Worm (Caenorhabditis elegans) whole organism, L3 larva: ENCODE results near the gene R01H10.4.

Source experiments
- R02D3.7 ChIP-seq: fragments of 150-350 bp; optimal IDR thresholded peaks from 2 replicates; lab custom pipeline; 2014; ENCODE audit warnings: missing biosample characterization, missing genetic modification characterization
- ZK546.5 ChIP-seq: sonication (generic microtip); optimal IDR thresholded peaks from 2 replicates; lab custom pipeline; 2017; ENCODE audit warnings: missing biosample characterization, missing genetic modification characterization
- ama-1 ChIP-seq: fragments of 150-350 bp; optimal IDR thresholded peaks from 2 replicates; lab custom pipeline; 2018
- ceh-82 ChIP-seq: fragments of 150-350 bp; optimal IDR thresholded peaks from 2 replicates; lab custom pipeline; 2014; ENCODE audit warnings: missing biosample characterization, missing genetic modification characterization
- ceh-9 ChIP-seq: sonication (generic microtip); optimal IDR thresholded peaks from 2 replicates; lab custom pipeline; 2018; ENCODE audit warnings: missing biosample characterization, missing genetic modification characterization
- egl-5 ChIP-seq: fragments of 150-350 bp; optimal IDR thresholded peaks from 2 replicates; lab custom pipeline; 2017; ENCODE audit warnings: missing biosample characterization, missing genetic modification reagents, missing genetic modification characterization, inconsistent platforms
- elt-1 ChIP-seq: fragments of 150-350 bp; optimal IDR thresholded peaks from 2 replicates; lab custom pipeline; 2014; ENCODE audit warnings: missing biosample characterization, missing genetic modification characterization
- elt-2 ChIP-seq: sonication (generic microtip); optimal IDR thresholded peaks from 2 replicates; lab custom pipeline; 2016; ENCODE audit warnings: missing genetic modification reagents, mild to moderate bottlenecking, missing genetic modification characterization, missing compliant biosample characterization
- elt-3 ChIP-seq, 3 experiments: fragments of 150-350 bp in 1 of 3; sonication (generic microtip) in 2 of 3; optimal IDR thresholded peaks; 2 replicates in 2 of 3; 4 replicates in 1 of 3; lab custom pipeline; 2014 to 2017; ENCODE audit warnings: missing biosample characterization in 3 of 3, missing genetic modification characterization in 3 of 3
- eor-1 ChIP-seq, 2 experiments: fragments of 150-350 bp; optimal IDR thresholded peaks; 2 replicates each; lab custom pipeline; 2014 to 2018; ENCODE audit warnings: missing biosample characterization in 2 of 2, missing genetic modification characterization in 2 of 2
- fkh-2 ChIP-seq: fragments of 150-350 bp; optimal IDR thresholded peaks from 2 replicates; lab custom pipeline; 2014; ENCODE audit warnings: missing biosample characterization, missing genetic modification reagents, missing genetic modification characterization
- fos-1 ChIP-seq: fragments of 150-350 bp; optimal IDR thresholded peaks from 2 replicates; lab custom pipeline; 2014; ENCODE audit warnings: missing biosample characterization, missing genetic modification characterization
- jun-1 ChIP-seq: fragments of 150-350 bp; optimal IDR thresholded peaks from 2 replicates; lab custom pipeline; 2014; ENCODE audit warnings: missing biosample characterization, missing genetic modification reagents, missing genetic modification characterization
- lin-15B ChIP-seq: fragments of 150-350 bp; optimal IDR thresholded peaks from 2 replicates; lab custom pipeline; 2014; ENCODE audit warnings: missing biosample characterization, missing genetic modification characterization
- lin-39 ChIP-seq: fragments of 150-350 bp; optimal IDR thresholded peaks from 2 replicates; lab custom pipeline; 2018; ENCODE audit warnings: missing biosample characterization, missing genetic modification reagents, missing genetic modification characterization
- lsy-12 ChIP-seq: sonication (generic microtip); optimal IDR thresholded peaks from 2 replicates; lab custom pipeline; 2016; ENCODE audit warnings: mild to moderate bottlenecking, missing genetic modification characterization, missing compliant biosample characterization
- mml-1 ChIP-seq: fragments of 150-350 bp; sonication (generic microtip); optimal IDR thresholded peaks from 3 replicates; lab custom pipeline; 2014; ENCODE audit warnings: missing biosample characterization, missing genetic modification characterization
- nfya-1 ChIP-seq: sonication (generic microtip); optimal IDR thresholded peaks from 2 replicates; lab custom pipeline; 2017; ENCODE audit warnings: missing genetic modification characterization, mild to moderate bottlenecking, missing compliant biosample characterization, antibody characterized with exemption, moderate library complexity; ENCODE audit not compliant: insufficient read depth
- nhr-11 ChIP-seq: fragments of 150-350 bp; optimal IDR thresholded peaks from 2 replicates; lab custom pipeline; 2014; ENCODE audit warnings: missing biosample characterization, missing genetic modification characterization
- nhr-237 ChIP-seq: fragments of 150-350 bp; optimal IDR thresholded peaks from 2 replicates; lab custom pipeline; 2014; ENCODE audit warnings: missing biosample characterization, missing genetic modification characterization
- nhr-25 ChIP-seq: sonication (generic microtip); optimal IDR thresholded peaks from 2 replicates; lab custom pipeline; 2017; ENCODE audit warnings: missing biosample characterization, missing genetic modification characterization
- nhr-28 ChIP-seq: fragments of 150-350 bp; optimal IDR thresholded peaks from 2 replicates; lab custom pipeline; 2014; ENCODE audit warnings: missing biosample characterization, missing genetic modification characterization
- nhr-67 ChIP-seq: fragments of 150-350 bp; optimal IDR thresholded peaks from 2 replicates; lab custom pipeline; 2014; ENCODE audit warnings: missing biosample characterization, missing genetic modification characterization
- pha-4 ChIP-seq: fragments of 150-350 bp; optimal IDR thresholded peaks from 2 replicates; lab custom pipeline; 2014; ENCODE audit warnings: missing biosample characterization, missing genetic modification reagents, missing genetic modification characterization
- pqm-1 ChIP-seq: fragments of 150-350 bp; optimal IDR thresholded peaks from 2 replicates; lab custom pipeline; 2017; ENCODE audit warnings: missing biosample characterization, missing genetic modification characterization, inconsistent platforms
- skn-1 ChIP-seq: fragments of 150-350 bp; optimal IDR thresholded peaks from 2 replicates; lab custom pipeline; 2014; ENCODE audit warnings: missing biosample characterization, missing genetic modification characterization
- snpc-4 ChIP-seq: fragments of 150-350 bp; optimal IDR thresholded peaks from 2 replicates; lab custom pipeline; 2014; ENCODE audit warnings: missing biosample characterization, missing genetic modification characterization
- tbx-2 ChIP-seq: sonication (generic microtip); optimal IDR thresholded peaks from 2 replicates; lab custom pipeline; 2016; ENCODE audit warnings: mild to moderate bottlenecking, missing genetic modification characterization, missing compliant biosample characterization
- unc-39 ChIP-seq: sonication (generic microtip); optimal IDR thresholded peaks from 4 replicates; lab custom pipeline; 2017; ENCODE audit warnings: missing biosample characterization, missing genetic modification characterization
- unc-62 ChIP-seq: fragments of 150-350 bp; sonication (generic microtip); optimal IDR thresholded peaks from 4 replicates; lab custom pipeline; 2014; ENCODE audit warnings: missing biosample characterization, missing genetic modification reagents, missing genetic modification characterization
- zag-1 ChIP-seq: fragments of 150-350 bp; optimal IDR thresholded peaks from 2 replicates; lab custom pipeline; 2014; ENCODE audit warnings: missing biosample characterization, missing genetic modification characterization
- ztf-11 ChIP-seq: fragments of 150-350 bp; optimal IDR thresholded peaks from 2 replicates; lab custom pipeline; 2014; ENCODE audit warnings: missing biosample characterization, missing genetic modification characterization

The R01H10.4 gene

ce11 chrIII:10296904-10297303 lies 42.3 kb downstream of the R01H10.4 start:
- no peak for TF ChIP-seq ZK546.5 (tag; lab: Kevin White, UChicago)
- no peak for TF ChIP-seq fos-1
- no peak for TF ChIP-seq nhr-67 (tag; lab: Kevin White, UChicago)
- TF ChIP-seq R02D3.7 (tag; lab: Kevin White, UChicago), result no peak
- TF ChIP-seq lsy-12, result no peak
- no peak for TF ChIP-seq pha-4 (tag; lab: Kevin White, UChicago)
- no peak for TF ChIP-seq elt-2 (tag; lab: Kevin White, UChicago)
- TF ChIP-seq skn-1 (tag; lab: Kevin White, UChicago), result no peak
- TF ChIP-seq lin-39, result no peak
- no peak for TF ChIP-seq zag-1 (tag; lab: Kevin White, UChicago)
- no peak for TF ChIP-seq eor-1 (tag; optimal IDR thresholded peaks at IDR 0.05; lab: Kevin White, UChicago)
- TF ChIP-seq nhr-237 (tag; lab: Kevin White, UChicago), result no peak

ce11 chrIII:10300078-10300477 lies 45.5 kb downstream of the R01H10.4 start, which contains the start of gene vglu-3:
TSS of gene vglu-3 (plus strand) at chrIII:10300378.
- TF ChIP-seq ama-1 (lab: Kevin White, UChicago), result no peak
- no peak for TF ChIP-seq zag-1 (tag; lab: Kevin White, UChicago)
- no peak for TF ChIP-seq nhr-11 (tag; lab: Kevin White, UChicago)
- no peak for TF ChIP-seq ceh-82 (tag; lab: Kevin White, UChicago)
- no peak for TF ChIP-seq nhr-28 (tag; lab: Kevin White, UChicago)
- no peak for TF ChIP-seq elt-3 (tag; optimal IDR thresholded peaks at IDR 0.05; lab: Kevin White, UChicago)
- no peak for TF ChIP-seq egl-5
- no peak for TF ChIP-seq nhr-67 (tag; lab: Kevin White, UChicago)
- TF ChIP-seq nfya-1, result no peak
- TF ChIP-seq mml-1 (tag; lab: Kevin White, UChicago), result no peak
- no peak for TF ChIP-seq elt-1 (tag; lab: Kevin White, UChicago)
- TF ChIP-seq skn-1 (tag; lab: Kevin White, UChicago), result no peak
- no peak for TF ChIP-seq fkh-2
- TF ChIP-seq ZK546.5 (tag; lab: Kevin White, UChicago), result no peak
- no peak for TF ChIP-seq ceh-9 (tag; lab: Kevin White, UChicago)
- TF ChIP-seq lsy-12, result no peak
- no peak for TF ChIP-seq elt-2 (tag; lab: Kevin White, UChicago)
- TF ChIP-seq unc-62 (GFP tag; lab: Kevin White, UChicago), result no peak

- peak; percentile 59 for TF ChIP-seq pqm-1 (tag; lab: Kevin White, UChicago)
- TF ChIP-seq ztf-11 (tag; lab: Kevin White, UChicago), result no peak
- no peak for TF ChIP-seq nhr-25 (tag; lab: Kevin White, UChicago)
- peak; percentile 24 for TF ChIP-seq jun-1
- no peak for TF ChIP-seq lin-39
- TF ChIP-seq unc-39 (tag; lab: Kevin White, UChicago), result no peak
- peak; percentile 71 for TF ChIP-seq elt-2 (tag; lab: Kevin White, UChicago)
- no peak for TF ChIP-seq fkh-2
These were observed 50.7 kb downstream of the R01H10.4 start for ce11 chrIII:10305295-10305694.

- TF ChIP-seq elt-2 (tag; lab: Kevin White, UChicago), result no peak
- no peak for TF ChIP-seq elt-3 (tag; optimal IDR thresholded peaks at IDR 0.05; lab: Kevin White, UChicago)
- TF ChIP-seq elt-1 (tag; lab: Kevin White, UChicago), result peak; percentile 80
- TF ChIP-seq nhr-67 (tag; lab: Kevin White, UChicago), result no peak
- peak; percentile 53 for TF ChIP-seq nhr-25 (tag; lab: Kevin White, UChicago)
- TF ChIP-seq snpc-4 (tag; lab: Kevin White, UChicago), result no peak
- TF ChIP-seq tbx-2 (tag; lab: Kevin White, UChicago), result no peak
- TF ChIP-seq lin-15B (tag; lab: Kevin White, UChicago), result no peak
These were observed 51.4 kb downstream of the R01H10.4 start, which contains the start of gene T07A5.1 for ce11 chrIII:10306049-10306448. TSS of gene T07A5.1 (minus strand) at chrIII:10306197.
